Worm (Caenorhabditis elegans) whole organism, mixed stage, embryonic: ENCODE data around the gene dhcr-24.

Experiments
- M03D4.4 ChIP-seq: sonication (generic microtip); optimal IDR thresholded peaks from 2 replicates; lab custom pipeline; 2017; ENCODE audit warnings: mild to moderate bottlenecking, missing genetic modification characterization, missing compliant biosample characterization
- bed-3 ChIP-seq: fragments of 200-800 bp; sonication (Bioruptor generic); optimal IDR thresholded peaks from 3 replicates; lab custom pipeline; 2018; ENCODE audit warnings: mild to moderate bottlenecking, missing genetic modification characterization, moderate library complexity, missing compliant biosample characterization
- blmp-1 ChIP-seq: fragments of 150-350 bp; optimal IDR thresholded peaks from 2 replicates; lab custom pipeline; 2014; ENCODE audit warnings: missing biosample characterization, missing genetic modification characterization
- ceh-39 ChIP-seq: fragments of 150-350 bp; optimal IDR thresholded peaks from 2 replicates; lab custom pipeline; 2014; ENCODE audit warnings: missing biosample characterization, missing genetic modification characterization
- ceh-43 ChIP-seq: fragments of 200-800 bp; sonication (Bioruptor generic); optimal IDR thresholded peaks from 2 replicates; lab custom pipeline; 2018; ENCODE audit warnings: mild to moderate bottlenecking, missing genetic modification characterization, moderate library complexity, missing compliant biosample characterization
- ceh-83 ChIP-seq: fragments of 200-800 bp; sonication (Bioruptor generic); optimal IDR thresholded peaks from 2 replicates; lab custom pipeline; 2018; ENCODE audit warnings: mild to moderate bottlenecking, missing genetic modification characterization, missing compliant biosample characterization
- ces-1 ChIP-seq: fragments of 150-350 bp; optimal IDR thresholded peaks from 2 replicates; lab custom pipeline; 2014; ENCODE audit warnings: missing biosample characterization, missing genetic modification reagents, missing genetic modification characterization
- cnd-1 ChIP-seq: fragments of 200-800 bp; sonication (Bioruptor generic); optimal IDR thresholded peaks from 2 replicates; lab custom pipeline; 2018; ENCODE audit warnings: mild to moderate bottlenecking, missing genetic modification characterization, missing compliant biosample characterization
- drap-1 ChIP-seq: fragments of 200-800 bp; sonication (Bioruptor generic); optimal IDR thresholded peaks from 3 replicates; lab custom pipeline; 2018; ENCODE audit warnings: mild to moderate bottlenecking, missing genetic modification characterization, missing compliant biosample characterization
- elt-1 ChIP-seq: sonication (generic microtip); optimal IDR thresholded peaks from 2 replicates; lab custom pipeline; 2017; ENCODE audit warnings: missing genetic modification characterization, mild to moderate bottlenecking, missing compliant biosample characterization, antibody characterized with exemption, moderate library complexity, borderline replicate concordance; ENCODE audit not compliant: insufficient read depth
- elt-3 ChIP-seq: fragments of 150-350 bp; optimal IDR thresholded peaks from 2 replicates; lab custom pipeline; 2014; ENCODE audit warnings: missing biosample characterization, missing genetic modification characterization
- flh-1 ChIP-seq: fragments of 200-800 bp; sonication (Bioruptor generic); optimal IDR thresholded peaks from 2 replicates; lab custom pipeline; 2018; ENCODE audit warnings: mild to moderate bottlenecking, missing genetic modification characterization, moderate library complexity, missing compliant biosample characterization
- ham-2 ChIP-seq: fragments of 200-800 bp; sonication (Bioruptor generic); optimal IDR thresholded peaks from 2 replicates; lab custom pipeline; 2018; ENCODE audit warnings: mild to moderate bottlenecking, missing genetic modification characterization, missing compliant biosample characterization
- hlh-1 ChIP-seq: fragments of 150-350 bp; optimal IDR thresholded peaks from 2 replicates; lab custom pipeline; 2014; ENCODE audit warnings: missing biosample characterization, missing genetic modification reagents, missing genetic modification characterization
- lin-13 ChIP-seq: fragments of 150-350 bp; optimal IDR thresholded peaks from 2 replicates; lab custom pipeline; 2014; ENCODE audit warnings: missing biosample characterization, missing genetic modification characterization
- lin-32 ChIP-seq: fragments of 200-800 bp; sonication (Bioruptor generic); optimal IDR thresholded peaks from 2 replicates; lab custom pipeline; 2018; ENCODE audit warnings: mild to moderate bottlenecking, missing genetic modification characterization, missing compliant biosample characterization
- lsy-2 ChIP-seq: fragments of 150-350 bp; optimal IDR thresholded peaks from 2 replicates; lab custom pipeline; 2014; ENCODE audit warnings: missing biosample characterization, missing genetic modification characterization
- mab-5 ChIP-seq: fragments of 150-350 bp; optimal IDR thresholded peaks from 2 replicates; lab custom pipeline; 2014; ENCODE audit warnings: missing biosample characterization, missing genetic modification characterization
- mep-1 ChIP-seq: fragments of 150-350 bp; optimal IDR thresholded peaks from 2 replicates; lab custom pipeline; 2017; ENCODE audit warnings: missing biosample characterization, missing genetic modification reagents, missing genetic modification characterization, inconsistent platforms
- mls-2 ChIP-seq: sonication (generic microtip); optimal IDR thresholded peaks from 2 replicates; lab custom pipeline; 2016; ENCODE audit warnings: mild to moderate bottlenecking, missing genetic modification characterization, moderate library complexity, missing compliant biosample characterization
- nhr-12 ChIP-seq: fragments of 150-350 bp; optimal IDR thresholded peaks from 2 replicates; lab custom pipeline; 2014; ENCODE audit warnings: missing biosample characterization, missing genetic modification characterization
- nhr-2 ChIP-seq: fragments of 150-350 bp; optimal IDR thresholded peaks from 2 replicates; lab custom pipeline; 2014; ENCODE audit warnings: missing biosample characterization, missing genetic modification characterization
- nhr-237 ChIP-seq: fragments of 150-350 bp; optimal IDR thresholded peaks from 2 replicates; lab custom pipeline; 2014; ENCODE audit warnings: missing biosample characterization, missing genetic modification characterization
- nhr-76 ChIP-seq: sonication (generic microtip); optimal IDR thresholded peaks from 2 replicates; lab custom pipeline; 2017; ENCODE audit warnings: missing biosample characterization, missing genetic modification characterization
- pha-4 ChIP-seq: fragments of 150-350 bp; optimal IDR thresholded peaks from 2 replicates; lab custom pipeline; 2018; ENCODE audit warnings: missing biosample characterization, missing genetic modification reagents, missing genetic modification characterization
- sem-2 ChIP-seq: fragments of 200-800 bp; sonication (Bioruptor generic); optimal IDR thresholded peaks from 2 replicates; lab custom pipeline; 2018; ENCODE audit warnings: mild to moderate bottlenecking, missing genetic modification characterization, missing compliant biosample characterization
- snpc-4 ChIP-seq: fragments of 150-350 bp; optimal IDR thresholded peaks from 2 replicates; lab custom pipeline; 2014; ENCODE audit warnings: missing biosample characterization, missing genetic modification characterization
- sptf-1 ChIP-seq: sonication (generic microtip); optimal IDR thresholded peaks from 2 replicates; lab custom pipeline; 2017; ENCODE audit warnings: mild to moderate bottlenecking, missing genetic modification characterization, moderate library complexity, missing compliant biosample characterization
- tbx-8 ChIP-seq: fragments of 200-800 bp; sonication (Bioruptor generic); optimal IDR thresholded peaks from 2 replicates; lab custom pipeline; 2018; ENCODE audit warnings: mild to moderate bottlenecking, missing genetic modification characterization, moderate library complexity, missing compliant biosample characterization
- unc-120 ChIP-seq: sonication (generic microtip); optimal IDR thresholded peaks from 2 replicates; lab custom pipeline; 2017; ENCODE audit warnings: missing genetic modification characterization, missing compliant biosample characterization; ENCODE audit not compliant: poor library complexity, severe bottlenecking
- unc-39 ChIP-seq: fragments of 150-350 bp; optimal IDR thresholded peaks from 2 replicates; lab custom pipeline; 2014; ENCODE audit warnings: missing biosample characterization, missing genetic modification characterization
- unc-62 ChIP-seq: fragments of 150-350 bp; optimal IDR thresholded peaks from 2 replicates; lab custom pipeline; 2014; ENCODE audit warnings: missing biosample characterization, missing genetic modification reagents, missing genetic modification characterization
- zip-8 ChIP-seq: fragments of 150-350 bp; optimal IDR thresholded peaks from 2 replicates; lab custom pipeline; 2014; ENCODE audit warnings: missing biosample characterization, missing genetic modification characterization

dhcr-24 gene

DNA sequence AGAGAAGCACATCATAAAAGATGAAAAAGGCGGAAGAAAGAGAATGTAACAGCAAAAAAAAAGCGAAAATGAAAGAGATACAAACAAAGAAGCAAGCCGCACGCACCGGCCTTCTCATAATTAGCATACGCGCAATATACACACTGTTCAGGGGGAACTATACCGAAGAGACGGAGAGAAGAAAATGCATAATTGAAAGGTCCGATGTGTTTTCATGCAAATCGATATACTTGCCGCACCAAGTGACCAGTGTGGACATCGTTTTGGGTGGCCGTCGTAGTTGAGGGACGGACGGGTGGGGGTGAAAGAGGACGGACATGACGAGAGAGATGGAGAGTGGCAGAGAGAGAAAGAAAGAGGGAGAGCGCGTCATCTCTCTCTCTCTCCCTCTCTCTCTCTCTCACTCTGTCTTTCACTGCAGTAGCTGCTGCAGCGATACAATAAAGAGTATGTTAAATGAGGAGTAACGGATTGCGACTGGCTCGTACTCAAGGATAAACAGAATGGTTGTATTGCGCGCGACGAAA, 27.6 kb downstream of the dhcr-24 start (continued):
- no peak for TF ChIP-seq mab-5
- peak; percentile 73 for TF ChIP-seq ceh-39 (tag; lab: Kevin White, UChicago)
- TF ChIP-seq M03D4.4 (tag; lab: Kevin White, UChicago), result peak; percentile 47
- peak; percentile 45 for TF ChIP-seq unc-120
- TF ChIP-seq drap-1 (GFP tag; lab: Kevin White, UChicago), result peak; percentile 72
- peak; percentile 60 for TF ChIP-seq ceh-83
- TF ChIP-seq hlh-1 (tag; lab: Kevin White, UChicago), result peak; percentile 68

DNA sequence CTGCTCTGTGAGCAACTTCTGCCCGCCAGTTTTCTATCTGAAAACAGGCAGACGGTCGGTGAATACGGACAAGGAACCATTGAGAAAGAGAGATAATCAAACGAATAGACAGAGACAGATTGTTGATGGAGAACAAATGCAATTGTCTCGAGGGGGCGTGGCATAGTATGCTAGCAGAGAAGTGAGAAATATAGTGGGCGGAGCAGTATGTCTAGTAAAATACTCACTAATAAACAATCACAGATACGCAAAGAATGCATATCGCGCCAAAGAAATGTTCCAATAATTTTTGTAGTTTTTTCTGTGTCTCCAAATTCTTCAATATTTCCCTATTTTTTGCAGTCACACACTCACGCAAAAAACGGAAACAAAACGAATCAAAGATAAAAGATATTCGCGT, 31.6 kb downstream of the dhcr-24 start, which contains the start of gene tbc-12:
TSS of gene tbc-12 (minus strand) at position 101 of the 400 bp plus-strand sequence.
- TF ChIP-seq nhr-2, result no peak
- TF ChIP-seq ces-1 (GFP tag; lab: Kevin White, UChicago), result peak; percentile 30
- TF ChIP-seq, all 35 proteins: peak for 1

DNA sequence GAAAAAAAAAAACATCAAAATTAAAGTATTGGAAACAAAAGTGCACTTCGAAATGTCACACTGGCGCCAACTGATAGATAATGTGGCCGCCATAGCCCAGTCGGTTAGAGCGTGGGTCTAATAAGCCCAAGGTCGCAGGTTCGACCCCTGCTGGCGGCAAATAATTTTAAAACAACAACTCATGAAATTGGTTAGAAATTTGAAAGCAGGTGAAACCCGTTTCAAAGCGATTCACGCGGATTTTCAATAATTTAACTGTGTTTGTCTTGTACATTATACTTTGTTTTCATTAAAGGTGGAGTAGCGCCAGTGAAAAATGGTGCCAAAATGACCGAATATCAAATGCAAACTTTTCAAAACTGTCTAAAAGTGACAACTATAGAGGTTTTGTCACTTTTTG, 32.7 kb downstream of the dhcr-24 start:
- TF ChIP-seq mab-5, result no peak
- no peak for TF ChIP-seq nhr-2
- TF ChIP-seq nhr-237 (tag; lab: Kevin White, UChicago), result no peak
- TF ChIP-seq blmp-1 (tag; lab: Kevin White, UChicago), result no peak
- no peak for TF ChIP-seq ceh-39 (tag; lab: Kevin White, UChicago)
- TF ChIP-seq cnd-1, result no peak
- TF ChIP-seq drap-1 (GFP tag; lab: Kevin White, UChicago), result no peak
- TF ChIP-seq snpc-4, result no peak
- no peak for TF ChIP-seq mep-1 (tag; lab: Kevin White, UChicago)
- TF ChIP-seq lin-32, result no peak

DNA sequence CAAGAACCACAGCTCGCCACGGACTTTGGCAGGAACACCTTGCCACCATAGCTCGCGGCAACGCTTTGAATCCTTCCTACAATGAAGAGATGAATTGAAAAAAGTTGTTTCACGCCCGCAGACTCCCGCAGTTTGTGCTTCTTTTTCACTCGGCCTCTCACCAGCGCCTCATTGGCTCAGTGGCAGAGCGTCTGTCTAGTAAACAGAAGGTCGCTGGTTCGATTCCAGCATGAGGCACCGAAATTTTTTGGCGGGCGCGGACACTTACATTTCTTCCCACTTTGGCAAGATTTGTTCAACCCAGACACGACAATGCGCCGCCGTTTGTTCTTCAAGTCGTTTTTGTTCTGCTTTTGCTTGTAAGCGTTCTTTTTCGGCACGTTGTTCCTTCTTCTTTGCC, 36.1 kb downstream of the dhcr-24 start:
- TF ChIP-seq drap-1 (GFP tag; lab: Kevin White, UChicago) (no peak), sptf-1 (tag; lab: Kevin White, UChicago) (peak; percentile 45), nhr-2 (no peak), elt-3 (no peak), lin-13 (tag; lab: Kevin White, UChicago) (no peak), zip-8 (no peak), tbx-8 (GFP tag; lab: Kevin White, UChicago) (no peak), ham-2 (GFP tag; lab: Kevin White, UChicago) (no peak), unc-39 (tag; lab: Kevin White, UChicago) (no peak), unc-120 (peak; percentile 37), cnd-1 (peak; percentile 8)

DNA sequence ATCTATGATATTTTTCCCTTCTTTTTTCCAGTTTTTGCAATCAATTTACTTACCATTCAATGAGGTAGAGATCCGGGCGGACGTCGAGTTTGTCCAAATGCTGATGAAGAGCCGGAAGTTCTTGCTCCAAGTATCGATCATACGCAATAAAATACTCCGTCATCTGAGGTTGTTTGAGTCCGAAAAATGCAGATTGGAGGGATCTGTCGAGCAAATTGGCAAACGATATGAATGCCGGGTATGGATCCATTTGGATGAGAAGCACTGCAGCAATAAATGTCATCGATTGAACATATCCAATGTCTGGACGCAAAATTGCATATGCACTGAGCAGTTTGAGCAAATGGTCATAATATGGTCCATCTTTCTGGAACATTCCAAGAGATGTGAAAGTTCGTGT, 36.8 kb downstream of the dhcr-24 start:
- TF ChIP-seq ceh-39 (tag; lab: Kevin White, UChicago), result no peak
- TF ChIP-seq elt-3, result no peak
- TF ChIP-seq, all 35 proteins: peak for 0

DNA sequence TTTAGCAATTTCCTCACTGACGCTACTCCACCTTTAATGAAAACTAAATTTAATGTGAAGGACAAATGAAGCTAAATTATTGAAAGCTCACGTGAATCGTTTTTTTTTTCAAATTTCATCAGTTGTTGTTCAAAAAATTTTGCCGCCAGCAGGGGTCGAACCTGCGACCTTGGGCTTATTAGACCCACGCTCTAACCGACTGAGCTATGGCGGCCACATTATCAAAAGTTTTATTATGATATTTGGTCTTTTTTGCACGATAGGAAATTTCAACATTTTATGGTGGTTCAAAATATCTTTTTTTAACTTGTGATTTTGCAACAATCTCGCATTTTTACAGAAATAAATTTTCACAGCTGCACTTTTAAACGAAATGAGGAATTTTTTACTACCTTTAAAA, 37.9 kb downstream of the dhcr-24 start:
- no peak for TF ChIP-seq ceh-83
- TF ChIP-seq nhr-237 (tag; lab: Kevin White, UChicago), result no peak
- TF ChIP-seq unc-39 (tag; lab: Kevin White, UChicago), result no peak
- TF ChIP-seq unc-120, result no peak
- no peak for TF ChIP-seq nhr-76
- TF ChIP-seq zip-8, result no peak
- TF ChIP-seq snpc-4, result no peak
- TF ChIP-seq, all 35 proteins: peak for 0

DNA sequence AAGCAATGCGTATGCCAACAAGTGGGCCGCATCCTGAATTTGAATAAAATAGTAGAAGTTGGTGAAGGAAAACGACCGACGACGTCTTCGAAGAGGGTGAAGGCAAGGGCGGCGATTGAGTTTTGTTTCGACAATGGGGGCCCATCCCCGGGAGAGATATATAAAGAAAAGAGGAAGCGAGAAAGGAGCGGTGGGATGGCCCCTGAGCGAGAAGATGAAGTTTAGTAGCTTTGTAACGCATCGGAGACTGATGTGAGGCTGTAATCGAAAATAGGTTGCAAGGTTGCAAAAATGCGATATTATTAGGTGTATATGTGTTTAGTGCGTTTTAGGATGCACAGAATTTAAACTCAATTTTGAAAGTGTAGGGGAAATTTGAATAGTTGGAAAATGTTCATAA, 41.3 kb downstream of the dhcr-24 start:
- TF ChIP-seq mep-1 (tag; lab: Kevin White, UChicago), result no peak
- TF ChIP-seq pha-4 (tag; lab: Kevin White, UChicago), result no peak
- no peak for TF ChIP-seq unc-39 (tag; lab: Kevin White, UChicago)
- TF ChIP-seq ces-1 (GFP tag; lab: Kevin White, UChicago), result peak; percentile 51
- TF ChIP-seq sptf-1 (tag; lab: Kevin White, UChicago), result no peak

DNA sequence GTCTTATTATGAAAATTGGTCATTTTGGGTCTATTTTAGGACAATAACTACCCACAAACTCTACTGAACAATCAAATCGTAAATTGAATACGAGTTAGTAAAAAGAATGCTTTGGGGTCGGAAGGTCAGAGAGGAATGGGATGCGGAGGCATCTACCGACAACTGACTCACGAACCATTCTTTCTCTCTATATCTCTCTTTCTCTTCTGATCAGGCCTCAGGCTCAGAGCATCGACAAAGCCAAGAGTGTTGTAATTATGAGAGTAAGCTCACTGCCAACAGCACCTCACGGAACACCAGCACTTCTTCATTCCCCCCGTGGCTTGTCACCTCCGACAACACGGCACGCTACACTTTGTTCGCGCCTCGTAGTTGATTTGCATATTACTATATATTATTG, 43.5 kb downstream of the dhcr-24 start:
- no peak for TF ChIP-seq mep-1 (tag; lab: Kevin White, UChicago)
- no peak for TF ChIP-seq bed-3 (GFP tag; lab: Kevin White, UChicago)
- peak; percentile 97 for TF ChIP-seq hlh-1 (tag; lab: Kevin White, UChicago)
- no peak for TF ChIP-seq mab-5
- no peak for TF ChIP-seq ceh-43 (GFP tag; lab: Kevin White, UChicago)
- TF ChIP-seq elt-1 (tag; lab: Kevin White, UChicago), result no peak
- no peak for TF ChIP-seq nhr-12 (tag; lab: Kevin White, UChicago)
- TF ChIP-seq nhr-76, result no peak
- no peak for TF ChIP-seq unc-39 (tag; lab: Kevin White, UChicago)
- TF ChIP-seq pha-4 (tag; lab: Kevin White, UChicago), result no peak
- no peak for TF ChIP-seq lsy-2 (tag; lab: Kevin White, UChicago)
- TF ChIP-seq unc-120, result peak; percentile 40
- TF ChIP-seq sem-2 (GFP tag; lab: Kevin White, UChicago), result no peak
- no peak for TF ChIP-seq ham-2 (GFP tag; lab: Kevin White, UChicago)
- no peak for TF ChIP-seq lin-32
- TF ChIP-seq tbx-8 (GFP tag; lab: Kevin White, UChicago), result no peak
- no peak for TF ChIP-seq nhr-2
- no peak for TF ChIP-seq ces-1 (GFP tag; lab: Kevin White, UChicago)
- TF ChIP-seq elt-3, result no peak
- TF ChIP-seq lin-13 (tag; lab: Kevin White, UChicago), result no peak
- peak; percentile 32 for TF ChIP-seq unc-62 (GFP tag; lab: Kevin White, UChicago)
- TF ChIP-seq ceh-39 (tag; lab: Kevin White, UChicago), result no peak
- no peak for TF ChIP-seq flh-1 (GFP tag; lab: Kevin White, UChicago)
- TF ChIP-seq nhr-237 (tag; lab: Kevin White, UChicago), result no peak
- no peak for TF ChIP-seq mls-2 (tag; lab: Kevin White, UChicago)
